Worm (Caenorhabditis elegans): ENCODE data around the gene T04G9.4.

DNA sequence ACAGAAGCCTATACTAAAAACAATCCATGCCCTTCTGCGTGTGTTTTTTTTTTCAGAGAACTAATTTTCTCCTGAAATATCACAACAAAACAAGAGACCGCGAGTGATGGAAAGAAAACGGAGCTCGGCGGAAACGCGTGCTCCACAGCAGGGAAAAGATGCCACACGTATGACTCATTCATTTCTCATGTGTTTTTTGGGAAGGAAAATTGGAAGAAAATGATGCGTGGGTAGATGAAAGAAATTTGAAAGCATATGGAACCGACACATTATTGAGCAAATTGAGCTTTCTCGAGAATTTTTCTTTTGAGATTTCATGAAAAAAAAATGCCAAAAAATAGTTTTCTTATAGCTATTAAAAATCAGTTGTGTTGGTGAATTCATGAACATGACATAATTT, 46.0 kb upstream of the T04G9.4 start:
- TF ChIP-seq skn-1 (tag; optimal IDR thresholded peaks at IDR 0.05) (no peak), ztf-7 (tag; optimal IDR thresholded peaks at IDR 0.05) (no peak)
